Fruit fly (Drosophila melanogaster): ENCODE measurements around the gene Claspin.

The Claspin gene

dm6 chr3L:4283428-4284089, 29.7 kb upstream of the Claspin start, which contains the start of the genes srw and CG1316:
Gene srw, minus strand, starts transcription at chr3L:4283478.
Gene CG1316, plus strand, starts transcription at chr3L:4283851.
- no peak for TF ChIP-seq EcR (GFP tag; optimal IDR thresholded peaks at IDR 0.05)
- TF ChIP-seq psq (optimal IDR thresholded peaks at IDR 0.05) = no peak
- TF ChIP-seq usp (GFP tag; optimal IDR thresholded peaks at IDR 0.05) = no peak
- no peak for TF ChIP-seq Dll (optimal IDR thresholded peaks at IDR 0.05)
- TF ChIP-seq CG8478 (optimal IDR thresholded peaks at IDR 0.05) = no peak
- TF ChIP-seq pan (optimal IDR thresholded peaks at IDR 0.05) = no peak

DNA sequence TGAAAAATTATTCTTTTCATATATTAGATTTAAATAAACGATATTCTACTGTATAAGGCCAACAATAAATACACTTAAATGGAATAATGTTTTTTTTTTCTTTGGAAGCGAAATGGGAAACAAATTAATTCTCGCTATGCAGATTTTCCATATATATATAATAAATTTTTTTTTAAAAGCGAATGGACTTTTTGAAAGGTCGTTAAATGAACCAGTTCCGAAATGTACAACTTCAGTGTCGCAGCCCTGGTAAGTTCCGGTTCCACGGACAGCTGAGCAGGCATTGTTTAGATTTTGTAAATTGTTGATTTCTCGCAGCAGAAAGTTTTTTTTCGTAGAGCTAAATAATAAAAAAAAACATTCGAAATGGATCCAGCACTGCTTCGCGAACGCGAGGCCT, 26.5 kb upstream of the Claspin start, which contains the start of gene TfIIEbeta:
TSS of gene TfIIEbeta (plus strand) at position 255 of the 400 bp plus-strand sequence.
- TF ChIP-seq psq (optimal IDR thresholded peaks at IDR 0.05) (no peak), pan (optimal IDR thresholded peaks at IDR 0.05) (no peak), CG8478 (optimal IDR thresholded peaks at IDR 0.05) (no peak), Dll (optimal IDR thresholded peaks at IDR 0.05) (no peak), usp (GFP tag; optimal IDR thresholded peaks at IDR 0.05) (no peak), EcR (GFP tag; optimal IDR thresholded peaks at IDR 0.05) (no peak)

DNA sequence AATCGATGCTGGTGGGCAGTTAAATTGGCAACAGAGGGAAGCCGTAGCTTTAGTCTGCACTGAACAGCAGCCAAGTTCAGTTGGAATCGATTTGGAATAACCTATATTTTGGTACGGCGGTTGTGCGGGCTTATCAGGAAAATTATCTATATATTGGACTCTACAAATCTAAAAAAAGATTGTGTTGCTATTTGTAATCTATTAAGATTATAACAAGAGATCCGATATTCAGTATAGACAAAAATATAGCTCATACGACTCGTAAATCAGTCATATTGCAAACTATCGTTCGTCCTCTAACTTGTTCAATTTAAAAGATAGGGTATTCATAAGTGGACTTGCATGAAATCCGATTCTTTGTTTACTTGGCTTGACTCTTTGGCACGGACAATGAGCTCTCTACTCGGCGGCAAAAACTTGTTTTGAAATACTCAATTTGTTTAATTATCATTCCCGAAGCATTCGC, 24.7 kb upstream of the Claspin start, which contains the start of gene Hexo1:
TSS of gene Hexo1 (plus strand) at position 51 of the 466 bp plus-strand sequence.
- TF ChIP-seq pan (optimal IDR thresholded peaks at IDR 0.05) (no peak), EcR (GFP tag; optimal IDR thresholded peaks at IDR 0.05) (no peak), Dll (optimal IDR thresholded peaks at IDR 0.05) (no peak), CG8478 (optimal IDR thresholded peaks at IDR 0.05) (no peak), psq (optimal IDR thresholded peaks at IDR 0.05) (no peak)

DNA sequence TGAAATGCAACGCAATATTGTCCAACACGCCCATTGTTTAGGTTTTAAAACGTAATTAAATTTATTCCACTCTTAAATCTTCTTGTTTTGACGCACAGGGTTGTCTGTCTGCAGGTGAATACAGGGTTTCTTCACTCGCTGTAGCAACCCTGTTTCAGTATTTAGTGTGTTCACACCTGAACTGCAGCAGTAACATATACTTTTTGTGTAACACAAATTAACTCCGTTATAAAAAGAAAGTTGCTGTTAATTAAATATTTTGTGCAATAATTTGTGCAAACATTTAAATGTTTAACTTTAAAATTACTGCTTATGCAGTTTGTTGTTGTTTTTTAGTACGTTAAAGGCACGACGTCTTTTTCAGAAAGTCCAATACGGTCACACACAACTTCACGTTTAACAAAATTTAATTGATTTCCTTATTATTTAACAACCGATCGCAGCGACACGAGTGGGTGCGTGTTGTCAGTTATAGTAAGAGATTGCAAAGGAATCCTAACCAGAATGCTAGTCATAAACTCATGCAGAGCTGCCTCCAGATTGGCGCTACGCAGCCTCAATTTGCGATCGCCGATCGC, 21.1 kb upstream of the Claspin start, which contains the start of the genes CG15012 and Fdx2:
TSS of gene CG15012 (minus strand) at position 127 of the 578 bp plus-strand sequence.
TSS of gene Fdx2 (plus strand) at position 363 of the 578 bp plus-strand sequence.
- TF ChIP-seq usp (GFP tag; optimal IDR thresholded peaks at IDR 0.05) = no peak

DNA sequence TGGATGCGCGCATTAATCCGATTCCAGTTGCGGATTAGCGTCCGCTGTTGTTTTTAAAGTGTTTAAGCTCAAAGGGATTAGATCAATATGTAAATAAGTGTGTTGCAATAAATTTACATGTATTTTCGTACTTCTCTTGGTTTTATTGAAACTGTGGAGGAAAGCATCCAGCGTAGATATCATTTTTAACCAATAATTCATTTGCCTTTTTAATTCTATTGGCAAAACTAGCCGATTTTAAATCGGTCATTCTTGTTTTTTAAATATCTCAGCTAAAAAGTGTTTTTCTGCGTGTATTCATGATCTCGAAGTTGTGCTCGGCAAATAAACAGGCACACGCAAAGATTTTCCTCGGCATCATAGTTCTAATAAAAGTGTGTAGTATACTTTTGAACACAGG, 20.0 kb upstream of the Claspin start:
- no peak for TF ChIP-seq Dll (optimal IDR thresholded peaks at IDR 0.05)
- no peak for TF ChIP-seq pan (optimal IDR thresholded peaks at IDR 0.05)
- TF ChIP-seq CG8478 (optimal IDR thresholded peaks at IDR 0.05) = no peak
- TF ChIP-seq usp (GFP tag; optimal IDR thresholded peaks at IDR 0.05) = no peak
- no peak for TF ChIP-seq EcR (GFP tag; optimal IDR thresholded peaks at IDR 0.05)
- no peak for TF ChIP-seq psq (optimal IDR thresholded peaks at IDR 0.05)

- no peak for TF ChIP-seq psq (optimal IDR thresholded peaks at IDR 0.05)
- TF ChIP-seq usp (GFP tag; optimal IDR thresholded peaks at IDR 0.05) = no peak
- TF ChIP-seq CG8478 (optimal IDR thresholded peaks at IDR 0.05) = no peak
- no peak for TF ChIP-seq Dll (optimal IDR thresholded peaks at IDR 0.05)
Measured at dm6 chr3L:4293711-4294110, 19.6 kb upstream of the Claspin start.

DNA sequence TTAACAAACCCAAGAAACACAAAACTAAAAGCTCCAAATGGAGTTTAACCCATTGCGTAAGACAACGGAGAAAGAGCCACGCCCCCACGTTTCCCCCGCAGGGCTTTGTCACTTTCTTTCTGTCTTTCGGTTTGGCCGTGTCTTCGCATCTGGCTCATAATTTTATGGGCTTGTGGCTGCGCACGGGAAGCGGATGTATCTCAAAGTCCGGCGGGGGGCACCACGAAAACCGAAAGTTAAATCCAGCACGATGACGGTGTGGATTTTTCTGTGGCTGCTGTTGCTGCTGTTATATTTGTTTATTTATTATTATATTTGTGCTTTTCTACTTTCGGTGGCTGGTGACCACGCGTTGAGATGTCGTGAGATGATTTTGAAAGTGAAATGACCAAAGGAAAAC, 16.5 kb upstream of the Claspin start:
- TF ChIP-seq usp (GFP tag; optimal IDR thresholded peaks at IDR 0.05) = no peak
- no peak for TF ChIP-seq EcR (GFP tag; optimal IDR thresholded peaks at IDR 0.05)
- no peak for TF ChIP-seq psq (optimal IDR thresholded peaks at IDR 0.05)
- TF ChIP-seq pan (optimal IDR thresholded peaks at IDR 0.05) = no peak
- no peak for TF ChIP-seq Dll (optimal IDR thresholded peaks at IDR 0.05)
- no peak for TF ChIP-seq CG8478 (optimal IDR thresholded peaks at IDR 0.05)

DNA sequence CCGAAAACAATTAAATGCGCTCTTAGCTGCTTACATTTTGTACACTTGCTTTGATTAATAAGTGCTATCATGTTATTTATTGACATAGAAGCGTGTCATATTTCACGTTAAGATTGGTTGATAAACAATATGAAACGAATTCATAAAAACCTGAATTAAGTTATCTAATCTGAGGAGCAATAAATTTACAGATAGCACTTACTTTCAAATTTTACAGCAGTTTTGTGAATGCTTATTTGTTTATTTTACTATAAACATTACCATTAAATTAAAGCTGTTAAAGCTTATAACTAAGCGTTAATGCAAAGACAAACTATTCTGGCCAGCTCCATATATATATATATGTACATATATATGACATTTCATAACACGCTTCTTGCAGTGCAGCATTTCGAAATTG, 11.2 kb upstream of the Claspin start:
- TF ChIP-seq CG8478 (optimal IDR thresholded peaks at IDR 0.05) = no peak
- no peak for TF ChIP-seq psq (optimal IDR thresholded peaks at IDR 0.05)
- no peak for TF ChIP-seq EcR (GFP tag; optimal IDR thresholded peaks at IDR 0.05)
- TF ChIP-seq Dll (optimal IDR thresholded peaks at IDR 0.05) = no peak
- TF ChIP-seq usp (GFP tag; optimal IDR thresholded peaks at IDR 0.05) = no peak
- no peak for TF ChIP-seq pan (optimal IDR thresholded peaks at IDR 0.05)

dm6 chr3L:4304244-4304959, 8.9 kb upstream of the Claspin start:
- no peak for TF ChIP-seq pan (optimal IDR thresholded peaks at IDR 0.05)

- TF ChIP-seq Dll (optimal IDR thresholded peaks at IDR 0.05) = no peak
- no peak for TF ChIP-seq EcR (GFP tag; optimal IDR thresholded peaks at IDR 0.05)
Measured at dm6 chr3L:4307691-4308383, 5.4 kb upstream of the Claspin start, which contains the start of gene dyl. Gene dyl, minus strand, starts transcription at chr3L:4307718.

DNA sequence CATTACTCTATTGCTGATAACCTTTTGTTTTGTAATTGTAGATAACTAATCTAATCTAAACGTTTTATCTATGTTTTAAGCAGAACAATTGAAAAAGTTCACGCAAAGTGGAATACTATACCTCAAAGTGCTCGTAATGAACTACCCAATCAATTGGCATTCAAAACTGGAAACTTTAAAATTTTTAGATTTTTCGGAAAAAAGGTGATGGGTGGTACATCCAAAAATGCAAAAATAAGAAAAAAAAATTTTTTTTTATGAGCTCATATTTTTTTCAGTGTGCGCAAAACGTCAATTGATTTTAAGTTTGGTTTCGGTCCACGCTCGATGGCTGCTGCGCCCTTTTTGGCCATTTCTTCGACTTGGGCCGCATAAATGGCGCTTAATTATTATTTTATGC, 2.7 kb upstream of the Claspin start:
- TF ChIP-seq usp (GFP tag; optimal IDR thresholded peaks at IDR 0.05) = no peak
- no peak for TF ChIP-seq Dll (optimal IDR thresholded peaks at IDR 0.05)
- TF ChIP-seq CG8478 (optimal IDR thresholded peaks at IDR 0.05) = no peak
